Worm (Caenorhabditis elegans) whole organism, L1 larva: ENCODE data around the gene cua-1.

ENCODE experiments used
- C34B4.2 ChIP-seq: sonication (generic microtip); optimal IDR thresholded peaks from 2 replicates; lab custom pipeline; 2017; ENCODE audit warnings: mild to moderate bottlenecking, missing genetic modification characterization, missing compliant biosample characterization
- F16B12.6 ChIP-seq: fragments of 150-350 bp; optimal IDR thresholded peaks from 2 replicates; lab custom pipeline; 2014; ENCODE audit warnings: missing biosample characterization, missing genetic modification characterization
- alr-1 ChIP-seq: fragments of 200-800 bp; sonication (Bioruptor generic); optimal IDR thresholded peaks from 2 replicates; lab custom pipeline; 2018; ENCODE audit warnings: borderline replicate concordance, mild to moderate bottlenecking, missing genetic modification characterization, missing compliant biosample characterization
- aly-2 ChIP-seq: fragments of 150-350 bp; optimal IDR thresholded peaks from 2 replicates; lab custom pipeline; 2014; ENCODE audit warnings: missing biosample characterization, missing genetic modification characterization
- blmp-1 ChIP-seq: fragments of 150-350 bp; optimal IDR thresholded peaks from 2 replicates; lab custom pipeline; 2014; ENCODE audit warnings: missing biosample characterization, missing genetic modification characterization
- ceh-8 ChIP-seq: fragments of 200-800 bp; sonication (Bioruptor generic); optimal IDR thresholded peaks from 2 replicates; lab custom pipeline; 2018; ENCODE audit warnings: mild to moderate bottlenecking, missing genetic modification characterization, moderate library complexity, missing compliant biosample characterization
- ceh-82 ChIP-seq, 3 experiments: fragments of 150-350 bp in 1 of 3; sonication (generic microtip) in 2 of 3; optimal IDR thresholded peaks; 2 replicates each; lab custom pipeline; 2014 to 2017; ENCODE audit warnings: missing biosample characterization in 3 of 3, missing genetic modification characterization in 3 of 3
- dsc-1 ChIP-seq: sonication (generic microtip); optimal IDR thresholded peaks from 2 replicates; lab custom pipeline; 2016; ENCODE audit warnings: mild to moderate bottlenecking, missing genetic modification characterization, missing compliant biosample characterization
- efl-3 ChIP-seq: fragments of 200-800 bp; sonication (Bioruptor generic); optimal IDR thresholded peaks from 2 replicates; lab custom pipeline; 2018; ENCODE audit warnings: mild to moderate bottlenecking, missing genetic modification characterization, missing compliant biosample characterization
- egl-27 ChIP-seq, 2 experiments: fragments of 150-350 bp in 1 of 2; sonication (generic microtip); optimal IDR thresholded peaks; 3 replicates each; lab custom pipeline; 2017 to 2018; ENCODE audit warnings: missing biosample characterization in 2 of 2, missing genetic modification characterization in 2 of 2, missing genetic modification reagents in 2 of 2
- elt-2 ChIP-seq: sonication (generic microtip); optimal IDR thresholded peaks from 2 replicates; lab custom pipeline; 2016; ENCODE audit warnings: missing genetic modification characterization, mild to moderate bottlenecking, inconsistent platforms, missing compliant biosample characterization, missing genetic modification reagents
- ets-5 ChIP-seq: fragments of 200-800 bp; sonication (Bioruptor generic); IDR thresholded peaks from 2 replicates; pipeline ENCODE4 v1.3.6; 2022; ENCODE audit warnings: missing genetic modification characterization, missing compliant biosample characterization
- fkh-8 ChIP-seq: sonication (generic microtip); optimal IDR thresholded peaks from 2 replicates; lab custom pipeline; 2016; ENCODE audit warnings: mild to moderate bottlenecking, missing genetic modification characterization, missing compliant biosample characterization
- grh-1 ChIP-seq: fragments of 200-800 bp; sonication (Bioruptor generic); IDR thresholded peaks from 2 replicates; pipeline ENCODE4 v1.3.6; 2022; ENCODE audit warnings: missing genetic modification reagents, missing genetic modification characterization, missing compliant biosample characterization
- hlh-4 ChIP-seq: sonication (generic microtip); optimal IDR thresholded peaks from 2 replicates; lab custom pipeline; 2016; ENCODE audit warnings: mild to moderate bottlenecking, missing genetic modification characterization, missing compliant biosample characterization
- irx-1 ChIP-seq: sonication (generic microtip); optimal IDR thresholded peaks from 2 replicates; lab custom pipeline; 2016; ENCODE audit warnings: missing genetic modification characterization, missing compliant biosample characterization
- lin-15B ChIP-seq: fragments of 150-350 bp; sonication (generic microtip); optimal IDR thresholded peaks from 3 replicates; lab custom pipeline; 2014; ENCODE audit warnings: missing biosample characterization, missing genetic modification characterization
- lin-35 ChIP-seq, 2 experiments: fragments of 150-350 bp; optimal IDR thresholded peaks; 2 replicates each; lab custom pipeline; 2014; ENCODE audit warnings: missing biosample characterization in 2 of 2, missing genetic modification characterization in 2 of 2, missing genetic modification reagents in 2 of 2
- lsy-2 ChIP-seq, 2 experiments: fragments of 150-350 bp; optimal IDR thresholded peaks; 2 replicates each; lab custom pipeline; 2014; ENCODE audit warnings: missing biosample characterization in 2 of 2, missing genetic modification characterization in 2 of 2
- mdl-1 ChIP-seq, 2 experiments: fragments of 150-350 bp; optimal IDR thresholded peaks; 2 replicates each; lab custom pipeline; 2014 to 2017; ENCODE audit warnings: missing biosample characterization in 2 of 2, missing genetic modification characterization in 2 of 2, inconsistent platforms in 1 of 2
- mef-2 ChIP-seq: fragments of 150-350 bp; optimal IDR thresholded peaks from 2 replicates; lab custom pipeline; 2014; ENCODE audit warnings: missing biosample characterization, missing genetic modification characterization
- mep-1 ChIP-seq: fragments of 150-350 bp; optimal IDR thresholded peaks from 2 replicates; lab custom pipeline; 2014; ENCODE audit warnings: missing biosample characterization, missing genetic modification characterization
- nhr-19 ChIP-seq: fragments of 200-800 bp; sonication (Bioruptor generic); conservative IDR thresholded peaks from 2 replicates; pipeline ENCODE4 v1.3.6; 2022; ENCODE audit warnings: missing genetic modification characterization, missing compliant biosample characterization
- nhr-28 ChIP-seq: fragments of 150-350 bp; optimal IDR thresholded peaks from 2 replicates; lab custom pipeline; 2014; ENCODE audit warnings: missing biosample characterization, missing genetic modification characterization
- nhr-71 ChIP-seq: sonication (generic microtip); optimal IDR thresholded peaks from 2 replicates; lab custom pipeline; 2016; ENCODE audit warnings: mild to moderate bottlenecking, missing genetic modification characterization, moderate library complexity, missing compliant biosample characterization
- nhr-76 ChIP-seq: sonication (generic microtip); optimal IDR thresholded peaks from 2 replicates; lab custom pipeline; 2017; ENCODE audit warnings: missing biosample characterization, missing genetic modification characterization
- nhr-85 ChIP-seq: sonication (generic microtip); peaks from one replicate; lab custom pipeline; 2016; ENCODE audit warnings: missing genetic modification characterization, inconsistent platforms, missing compliant biosample characterization
- nhr-90 ChIP-seq: sonication (generic microtip); optimal IDR thresholded peaks from 2 replicates; lab custom pipeline; 2016; ENCODE audit warnings: mild to moderate bottlenecking, missing genetic modification characterization, missing compliant biosample characterization; ENCODE audit not compliant: poor library complexity
- sptf-1 ChIP-seq: fragments of 150-350 bp; optimal IDR thresholded peaks from 2 replicates; lab custom pipeline; 2014; ENCODE audit warnings: missing biosample characterization, missing genetic modification characterization
- swsn-7 ChIP-seq: sonication (generic microtip); optimal IDR thresholded peaks from 2 replicates; lab custom pipeline; 2016; ENCODE audit warnings: missing genetic modification characterization, missing compliant biosample characterization
- tbx-2 ChIP-seq: sonication (generic microtip); optimal IDR thresholded peaks from 2 replicates; lab custom pipeline; 2016; ENCODE audit warnings: missing genetic modification characterization, missing compliant biosample characterization
- tlp-1 ChIP-seq: fragments of 150-350 bp; optimal IDR thresholded peaks from 2 replicates; lab custom pipeline; 2014; ENCODE audit warnings: missing biosample characterization, missing genetic modification characterization
- unc-130 ChIP-seq: fragments of 150-350 bp; optimal IDR thresholded peaks from 2 replicates; lab custom pipeline; 2017; ENCODE audit warnings: missing biosample characterization, missing genetic modification characterization, inconsistent platforms
- unc-62 ChIP-seq: fragments of 150-350 bp; optimal IDR thresholded peaks from 2 replicates; lab custom pipeline; 2014; ENCODE audit warnings: missing biosample characterization, missing genetic modification reagents, missing genetic modification characterization
- unc-86 ChIP-seq: sonication (generic microtip); optimal IDR thresholded peaks from 2 replicates; lab custom pipeline; 2016; ENCODE audit warnings: missing genetic modification characterization, missing compliant biosample characterization
- xbp-1 ChIP-seq: sonication (generic microtip); optimal IDR thresholded peaks from 2 replicates; lab custom pipeline; 2016; ENCODE audit warnings: missing genetic modification characterization, missing compliant biosample characterization
- ztf-4 ChIP-seq: fragments of 150-350 bp; optimal IDR thresholded peaks from 2 replicates; lab custom pipeline; 2014; ENCODE audit warnings: missing biosample characterization, missing genetic modification characterization

Gene cua-1

DNA sequence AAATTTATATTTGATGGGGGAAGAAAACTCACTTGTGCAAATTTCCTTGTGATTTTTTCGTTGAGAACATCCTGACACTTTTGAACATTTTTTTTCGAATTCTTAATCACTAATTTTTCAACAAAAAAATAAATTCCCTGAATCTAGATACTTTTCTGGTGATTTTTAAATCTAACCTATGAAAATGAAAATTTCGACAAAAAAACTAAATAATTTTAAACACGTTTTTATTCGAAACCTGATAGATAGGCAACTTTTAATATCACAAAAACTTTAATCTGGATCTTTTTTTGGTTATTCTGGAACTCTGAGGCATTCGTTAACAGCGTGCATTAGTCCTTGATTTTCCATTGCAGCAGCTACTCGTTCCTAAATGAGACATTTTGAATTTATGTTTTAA, 18.3 kb downstream of the cua-1 start, which contains the start of gene F45G2.9:
F45G2.9 (minus strand) TSS at position 101 of the 400 bp plus-strand sequence.
- TF ChIP-seq lin-15B (tag; lab: Kevin White, UChicago), result no peak
- no peak for TF ChIP-seq efl-3 (GFP tag; lab: Kevin White, UChicago)
- no peak for TF ChIP-seq mep-1 (tag; lab: Kevin White, UChicago)
- no peak for TF ChIP-seq nhr-85 (tag; lab: Kevin White, UChicago)
- no peak for TF ChIP-seq lsy-2 (tag; optimal IDR thresholded peaks at IDR 0.05; lab: Kevin White, UChicago)
- no peak for TF ChIP-seq unc-62 (GFP tag; lab: Kevin White, UChicago)
- no peak for TF ChIP-seq ceh-82 (tag; optimal IDR thresholded peaks at IDR 0.05; lab: Kevin White, UChicago)
- no peak for TF ChIP-seq grh-1 (GFP tag; lab: Robert Waterston, UW)
- no peak for TF ChIP-seq ets-5 (GFP tag; lab: Robert Waterston, UW)
- no peak for TF ChIP-seq irx-1 (tag; lab: Kevin White, UChicago)

DNA sequence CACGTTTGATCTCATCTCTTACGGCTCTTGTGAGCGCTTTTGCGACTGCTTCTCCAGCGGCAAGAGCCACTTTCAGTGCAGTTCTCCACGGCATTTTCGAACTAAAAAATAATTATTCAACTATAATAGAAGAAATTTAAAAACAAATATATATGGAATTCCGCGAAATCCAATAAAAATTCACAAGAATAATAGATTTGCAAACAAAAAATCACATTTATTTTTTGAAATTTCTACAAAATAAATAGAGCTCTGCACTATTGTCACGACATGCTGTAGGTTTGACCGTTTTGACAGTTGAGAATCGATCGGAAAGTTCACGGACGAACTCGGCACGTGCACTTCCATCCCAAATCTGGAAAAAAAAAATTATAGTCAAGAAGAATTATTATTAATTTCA, 19.5 kb downstream of the cua-1 start, which contains the start of gene F45G2.8:
F45G2.8 (minus strand) TSS at position 101 of the 400 bp plus-strand sequence.
- TF ChIP-seq lin-35 (GFP tag; optimal IDR thresholded peaks at IDR 0.05; lab: Kevin White, UChicago), result no peak
- no peak for TF ChIP-seq tlp-1
- no peak for TF ChIP-seq fkh-8 (tag; lab: Kevin White, UChicago)
- no peak for TF ChIP-seq elt-2 (tag; lab: Kevin White, UChicago)
- no peak for TF ChIP-seq nhr-85 (tag; lab: Kevin White, UChicago)
- TF ChIP-seq ceh-8 (GFP tag; lab: Kevin White, UChicago), result no peak

DNA sequence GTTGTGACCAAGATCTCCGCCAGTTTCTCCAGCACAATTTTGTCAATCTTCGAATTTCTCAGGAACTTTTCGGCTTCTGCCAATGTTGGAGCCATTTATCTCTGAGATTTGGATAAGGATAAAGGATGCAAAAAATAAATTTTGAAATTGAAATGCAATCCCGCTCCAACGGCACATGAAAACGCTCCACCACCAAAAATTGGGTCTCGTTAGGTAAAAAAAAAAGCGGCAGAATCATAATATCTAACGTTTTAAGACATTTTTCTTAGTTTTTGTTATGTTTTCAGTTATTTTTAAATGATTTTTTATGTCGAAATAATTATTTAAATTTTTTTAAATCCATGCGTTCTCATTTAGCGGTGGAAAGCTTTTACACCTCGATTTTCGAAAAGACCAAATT, 20.7 kb downstream of the cua-1 start, which contains the start of gene F45G2.7:
F45G2.7 (minus strand) TSS at position 101 of the 400 bp plus-strand sequence.
- no peak for TF ChIP-seq xbp-1 (tag; lab: Kevin White, UChicago)
- TF ChIP-seq lsy-2 (tag; optimal IDR thresholded peaks at IDR 0.05; lab: Kevin White, UChicago), result no peak
- TF ChIP-seq ets-5 (GFP tag; lab: Robert Waterston, UW), result no peak
- TF ChIP-seq ztf-4, result no peak
- TF ChIP-seq mdl-1 (tag; optimal IDR thresholded peaks at IDR 0.05; lab: Kevin White, UChicago), result no peak
- TF ChIP-seq nhr-90 (tag; lab: Kevin White, UChicago), result no peak
- TF ChIP-seq fkh-8 (tag; lab: Kevin White, UChicago), result no peak
- TF ChIP-seq ceh-82 (tag; optimal IDR thresholded peaks at IDR 0.05; lab: Kevin White, UChicago), result no peak

DNA sequence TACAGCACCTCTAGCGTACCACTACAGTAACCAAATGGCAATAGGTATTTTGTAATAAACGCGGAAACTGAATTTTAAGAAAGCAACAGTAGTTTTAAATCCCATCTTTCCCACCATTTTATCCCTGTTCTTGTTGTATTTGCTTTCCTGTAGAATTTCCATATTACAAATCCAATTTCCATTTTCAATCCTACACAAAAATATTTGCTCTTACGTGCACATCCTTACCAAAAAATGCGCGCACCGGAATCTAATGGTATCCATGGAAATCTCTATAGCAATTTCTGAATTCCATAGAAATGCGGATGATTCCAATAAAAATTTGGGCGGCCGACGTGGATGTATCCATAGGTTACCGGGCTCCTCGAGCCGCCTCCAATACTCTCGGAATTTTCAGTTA, 24.9 kb downstream of the cua-1 start, which contains the start of gene trf-1:
trf-1 (plus strand) TSS at position 301 of the 400 bp plus-strand sequence.
- TF ChIP-seq nhr-19, result no peak
- TF ChIP-seq hlh-4 (tag; lab: Kevin White, UChicago), result no peak
- no peak for TF ChIP-seq mdl-1 (tag; optimal IDR thresholded peaks at IDR 0.05; lab: Kevin White, UChicago)
- TF ChIP-seq lsy-2 (tag; optimal IDR thresholded peaks at IDR 0.05; lab: Kevin White, UChicago), result no peak
- no peak for TF ChIP-seq elt-2 (tag; lab: Kevin White, UChicago)
- no peak for TF ChIP-seq mef-2 (tag; lab: Kevin White, UChicago)
- no peak for TF ChIP-seq dsc-1 (tag; lab: Kevin White, UChicago)
- TF ChIP-seq F16B12.6 (tag; lab: Kevin White, UChicago), result no peak
- TF ChIP-seq aly-2 (tag; lab: Kevin White, UChicago), result no peak

DNA sequence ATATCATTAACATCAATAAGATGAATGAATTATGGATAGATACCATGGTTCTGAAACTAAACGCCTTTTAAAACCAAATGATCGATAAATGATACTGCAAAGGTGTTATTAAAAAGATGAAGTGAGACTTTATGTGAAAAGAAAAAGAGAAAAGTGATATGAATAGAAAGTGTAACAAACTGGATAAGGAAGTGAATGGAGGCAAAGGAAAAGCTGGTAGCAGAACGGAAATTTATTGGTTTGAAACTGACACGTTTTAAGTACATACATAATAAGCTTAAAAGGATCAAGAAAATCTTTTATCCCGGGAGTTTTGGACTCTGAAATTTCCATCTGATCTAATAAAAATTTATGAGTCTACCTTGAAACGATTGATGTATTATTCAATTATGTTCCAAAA, 25.4 kb downstream of the cua-1 start, which contains the start of gene bli-5:
bli-5 (minus strand) TSS at position 101 of the 400 bp plus-strand sequence.
- TF ChIP-seq unc-86 (no peak), nhr-76 (tag; lab: Kevin White, UChicago) (no peak), egl-27 (tag; optimal IDR thresholded peaks at IDR 0.05; lab: Kevin White, UChicago) (no peak), sptf-1 (tag; lab: Kevin White, UChicago) (no peak), tlp-1 (no peak), F16B12.6 (tag; lab: Kevin White, UChicago) (no peak), lin-15B (tag; lab: Kevin White, UChicago) (no peak), swsn-7 (tag; lab: Kevin White, UChicago) (no peak), tbx-2 (no peak), lin-35 (GFP tag; optimal IDR thresholded peaks at IDR 0.05; lab: Kevin White, UChicago) (no peak), blmp-1 (tag; lab: Kevin White, UChicago) (no peak), nhr-71 (tag; lab: Kevin White, UChicago) (no peak), mdl-1 (tag; optimal IDR thresholded peaks at IDR 0.05; lab: Kevin White, UChicago) (no peak), C34B4.2 (tag; lab: Kevin White, UChicago) (no peak), nhr-28 (tag; lab: Kevin White, UChicago) (no peak), irx-1 (tag; lab: Kevin White, UChicago) (no peak), unc-130 (tag; lab: Kevin White, UChicago) (no peak), alr-1 (tag; lab: Kevin White, UChicago) (no peak)
